Fruit fly (Drosophila melanogaster) whole organism, embryonic: ENCODE data around the gene slow.

Experiments used
- BtbVII ChIP-seq: fragments of 200-800 bp; sonication (Bioruptor generic); optimal IDR thresholded peaks from 3 replicates; lab custom pipeline; 2017; ENCODE audit warnings: missing biosample characterization, mild to moderate bottlenecking, missing genetic modification characterization
- CG10565 ChIP-seq: fragments of 200-800 bp; sonication (Bioruptor generic); optimal IDR thresholded peaks from 3 replicates; lab custom pipeline; 2016; ENCODE audit warnings: missing biosample characterization, mild to moderate bottlenecking, missing genetic modification characterization
- CG6175 ChIP-seq: fragments of 200-800 bp; sonication (Bioruptor generic); IDR thresholded peaks from 3 replicates; pipeline ENCODE4 v1.3.6; 2022; ENCODE audit warnings: missing biosample characterization, missing genetic modification characterization
- Dek ChIP-seq: fragments of 200-800 bp; sonication (Bioruptor generic); optimal IDR thresholded peaks from 3 replicates; lab custom pipeline; 2019; ENCODE audit warnings: missing biosample characterization, mild to moderate bottlenecking, missing genetic modification characterization, moderate library complexity
- Gug ChIP-seq: fragments of 200-800 bp; sonication (Bioruptor generic); IDR thresholded peaks from 4 replicates; pipeline ENCODE4 v1.3.6; 2022; ENCODE audit warnings: missing biosample characterization, missing genetic modification characterization
- Pdp1 ChIP-seq, 2 experiments: fragments of 200-800 bp; sonication (Bioruptor generic); optimal IDR thresholded peaks; 3 replicates each; lab custom pipeline; 2016; ENCODE audit warnings: missing biosample characterization in 2 of 2, missing genetic modification characterization in 2 of 2, mild to moderate bottlenecking in 1 of 2, moderate library complexity in 1 of 2
- ara ChIP-seq: fragments of 200-800 bp; sonication (Bioruptor generic); IDR thresholded peaks from 2 replicates; pipeline ENCODE4 v1.3.6; 2022; ENCODE audit warnings: missing biosample characterization, missing genetic modification characterization
- luna ChIP-seq: fragments of 200-800 bp; sonication (Bioruptor generic); optimal IDR thresholded peaks from 2 replicates; lab custom pipeline; 2016; ENCODE audit warnings: missing biosample characterization, missing genetic modification characterization
- tx ChIP-seq: fragments of 200-800 bp; sonication (Bioruptor generic); optimal IDR thresholded peaks from 2 replicates; lab custom pipeline; 2016; ENCODE audit warnings: missing biosample characterization, missing genetic modification characterization

DNA sequence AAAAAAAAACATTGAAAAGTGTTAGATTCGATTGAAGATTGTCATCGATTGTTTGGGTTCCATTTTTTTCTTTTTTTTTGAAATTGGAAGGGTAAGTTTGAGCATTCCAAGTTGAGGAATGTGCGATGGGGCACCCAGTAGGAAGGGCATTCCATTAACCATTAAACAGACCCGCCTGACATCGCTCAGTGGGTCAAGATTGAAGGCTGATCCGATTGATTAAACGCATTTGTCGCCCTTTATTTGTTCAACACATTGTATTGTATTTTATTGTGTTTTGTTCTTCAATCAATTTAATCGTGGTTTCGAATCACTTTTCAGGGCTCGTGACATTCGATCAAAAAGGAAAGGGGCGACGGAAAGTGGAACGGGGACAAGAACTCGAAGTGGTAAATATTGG lies 43.2 kb upstream of the slow start:
- no peak for TF ChIP-seq CG10565 (GFP tag; lab: Kevin White, UChicago)
- TF ChIP-seq tx (GFP tag; lab: Kevin White, UChicago) = no peak
- TF ChIP-seq Gug (GFP tag; lab: Robert Waterston, UW) = no peak
- TF ChIP-seq BtbVII = no peak
- TF ChIP-seq Pdp1 (GFP tag; optimal IDR thresholded peaks at IDR 0.05; lab: Kevin White, UChicago) = no peak
- no peak for TF ChIP-seq luna (GFP tag; lab: Kevin White, UChicago)
- no peak for TF ChIP-seq CG6175 (GFP tag; lab: Robert Waterston, UW)
- no peak for TF ChIP-seq ara (GFP tag; lab: Robert Waterston, UW)
- TF ChIP-seq Dek = no peak
